Worm (Caenorhabditis elegans) whole organism, L4/young adult: ENCODE measurements around the gene rbm-39.

ENCODE experiments used
- W03F9.2 ChIP-seq: fragments of 150-350 bp; optimal IDR thresholded peaks from 2 replicates; lab custom pipeline; 2014; ENCODE audit warnings: missing biosample characterization, missing genetic modification characterization
- dao-5 ChIP-seq: sonication (generic microtip); optimal IDR thresholded peaks from 2 replicates; lab custom pipeline; 2016; ENCODE audit warnings: missing genotype, missing genetic modification characterization, moderate library complexity, missing compliant biosample characterization
- him-1 ChIP-seq: sonication (generic microtip); optimal IDR thresholded peaks from 2 replicates; lab custom pipeline; 2016; ENCODE audit warnings: missing genotype, missing genetic modification reagents, missing genetic modification characterization, missing compliant biosample characterization

DNA sequence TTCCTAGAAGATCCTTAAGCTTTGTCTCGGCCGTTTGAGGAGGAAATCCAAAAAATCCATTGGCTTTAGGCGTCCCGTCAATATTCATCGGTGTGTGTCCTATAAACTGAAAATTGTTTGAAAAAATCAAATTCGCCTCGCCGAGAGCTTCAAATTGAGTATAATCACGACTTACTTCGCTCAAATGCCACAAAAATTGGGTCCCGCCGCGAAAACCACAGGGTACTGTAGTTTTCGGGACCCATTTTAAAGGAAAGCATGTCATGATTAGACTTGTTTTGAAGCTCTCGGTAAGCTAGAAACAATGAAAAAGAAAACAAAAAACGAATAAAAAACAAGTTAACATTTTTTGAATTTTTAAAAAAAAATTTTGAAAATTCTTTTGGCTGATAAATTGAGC, 22.1 kb upstream of the rbm-39 start, which contains the start of gene egrh-2:
- TF ChIP-seq dao-5 (tag; lab: Kevin White, UChicago) (no peak), him-1 (tag; lab: Kevin White, UChicago) (no peak), W03F9.2 (tag; lab: Kevin White, UChicago) (no peak)
